Worm (Caenorhabditis elegans): ENCODE data around the gene C39D10.5.

ce11 chrX:7892296-7892695, at the start of gene C39D10.5:
- TF ChIP-seq hmbx-1 (tag; optimal IDR thresholded peaks at IDR 0.05) = no peak
- no peak for TF ChIP-seq ama-1 (optimal IDR thresholded peaks at IDR 0.05)
- no peak for TF ChIP-seq F13C5.2 (tag; optimal IDR thresholded peaks at IDR 0.05)
- TF ChIP-seq sea-1 (GFP tag; conservative IDR thresholded peaks at IDR 0.05) = no peak
- no peak for TF ChIP-seq tra-4 (tag; optimal IDR thresholded peaks at IDR 0.05)
- no peak for TF ChIP-seq hmg-4 (GFP tag; optimal IDR thresholded peaks at IDR 0.05)
- no peak for TF ChIP-seq flt-1 (GFP tag; IDR thresholded peaks at IDR 0.05)
- no peak for TF ChIP-seq ceh-13 (GFP tag; optimal IDR thresholded peaks at IDR 0.05)
- TF ChIP-seq B0310.2 (tag; optimal IDR thresholded peaks at IDR 0.05) = no peak
- TF ChIP-seq tbx-11 (GFP tag; IDR thresholded peaks at IDR 0.05) = no peak
- no peak for TF ChIP-seq hnd-1 (tag; optimal IDR thresholded peaks at IDR 0.05)
- no peak for TF ChIP-seq aly-1 (tag; optimal IDR thresholded peaks at IDR 0.05)
- TF ChIP-seq ets-7 (tag; optimal IDR thresholded peaks at IDR 0.05) = no peak

All from whole organism, early embryonic.